Worm (Caenorhabditis elegans) whole organism, early embryonic: Measurements from ENCODE around the gene eyg-1.

ENCODE experiments used
- hmbx-1 ChIP-seq: sonication (generic microtip); optimal IDR thresholded peaks from 2 replicates; lab custom pipeline; 2016; ENCODE audit warnings: mild to moderate bottlenecking, missing genetic modification characterization, missing compliant biosample characterization
- hnd-1 ChIP-seq: sonication (generic microtip); optimal IDR thresholded peaks from 2 replicates; lab custom pipeline; 2016; ENCODE audit warnings: missing genetic modification characterization, missing compliant biosample characterization

- TF ChIP-seq hmbx-1 (tag; lab: Kevin White, UChicago) (no peak), hnd-1 (tag; lab: Kevin White, UChicago) (no peak)
Observed at ce11 chrII:9871061-9871460, 43.3 kb upstream of the eyg-1 start, which contains the start of gene chil-7.
